Worm (Caenorhabditis elegans) whole organism, midembryonic: Measurements from ENCODE around the gene phy-3.

Experiments
- T22C8.4 ChIP-seq: fragments of 200-800 bp; sonication (Bioruptor generic); IDR thresholded peaks from 2 replicates; pipeline ENCODE4 v1.3.6; 2022; ENCODE audit warnings: missing genetic modification characterization, missing compliant biosample characterization
- cog-1 ChIP-seq: sonication (generic microtip); optimal IDR thresholded peaks from 2 replicates; lab custom pipeline; 2016; ENCODE audit warnings: missing genetic modification characterization, missing compliant biosample characterization
- flt-1 ChIP-seq: fragments of 200-800 bp; sonication (Bioruptor generic); IDR thresholded peaks from 2 replicates; pipeline ENCODE4 v1.3.6; 2022; ENCODE audit warnings: missing genetic modification characterization, missing compliant biosample characterization
- klf-2 ChIP-seq: fragments of 200-800 bp; sonication (Bioruptor generic); conservative IDR thresholded peaks from 2 replicates; pipeline ENCODE4 v1.3.6; 2022; ENCODE audit warnings: missing genetic modification reagents, missing genetic modification characterization, missing compliant biosample characterization
- med-1 ChIP-seq: sonication (generic microtip); optimal IDR thresholded peaks from 2 replicates; lab custom pipeline; 2017; ENCODE audit warnings: missing genetic modification characterization, mild to moderate bottlenecking, missing compliant biosample characterization, antibody characterized with exemption, missing genetic modification reagents; ENCODE audit not compliant: insufficient read depth
- ref-1 ChIP-seq: fragments of 200-800 bp; sonication (Bioruptor generic); conservative IDR thresholded peaks from 2 replicates; pipeline ENCODE4 v1.3.6; 2022; ENCODE audit warnings: missing genetic modification reagents, missing genetic modification characterization, missing compliant biosample characterization
- tab-1 ChIP-seq: fragments of 200-800 bp; sonication (Bioruptor generic); IDR thresholded peaks from 2 replicates; pipeline ENCODE4 v1.3.6; 2022; ENCODE audit warnings: missing genetic modification characterization, missing compliant biosample characterization
- ztf-23 ChIP-seq: fragments of 200-800 bp; sonication (Bioruptor generic); IDR thresholded peaks from 2 replicates; pipeline ENCODE4 v1.3.6; 2022; ENCODE audit warnings: missing genetic modification reagents, missing genetic modification characterization, missing compliant biosample characterization
- ztf-29 ChIP-seq: fragments of 200-800 bp; sonication (Bioruptor generic); IDR thresholded peaks from 2 replicates; pipeline ENCODE4 v1.3.6; 2022; ENCODE audit warnings: missing genetic modification reagents, missing genetic modification characterization, missing compliant biosample characterization

Gene phy-3

DNA sequence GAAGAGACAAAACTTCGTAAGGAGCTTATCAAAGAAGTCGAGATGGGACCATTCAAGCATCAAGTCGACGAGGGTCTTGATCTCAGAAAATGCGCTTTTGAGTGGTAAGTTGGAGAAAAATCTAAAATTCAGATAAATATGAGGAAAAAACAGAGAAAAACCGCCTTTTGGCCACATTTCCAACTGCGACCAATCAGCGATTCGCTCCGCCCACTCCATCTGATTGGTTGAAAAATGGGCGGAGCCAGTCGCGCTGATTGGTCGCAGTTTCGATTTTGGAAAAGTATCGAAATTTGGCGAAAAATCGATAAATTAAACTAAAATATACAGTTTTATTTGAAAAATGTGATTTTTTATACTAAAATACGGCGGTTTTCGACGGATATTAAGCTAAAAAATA, 21.1 kb upstream of the phy-3 start:
- TF ChIP-seq T22C8.4 (GFP tag; lab: Robert Waterston, UW) (no peak), ztf-29 (no peak), tab-1 (no peak), cog-1 (tag; lab: Kevin White, UChicago) (no peak)

DNA sequence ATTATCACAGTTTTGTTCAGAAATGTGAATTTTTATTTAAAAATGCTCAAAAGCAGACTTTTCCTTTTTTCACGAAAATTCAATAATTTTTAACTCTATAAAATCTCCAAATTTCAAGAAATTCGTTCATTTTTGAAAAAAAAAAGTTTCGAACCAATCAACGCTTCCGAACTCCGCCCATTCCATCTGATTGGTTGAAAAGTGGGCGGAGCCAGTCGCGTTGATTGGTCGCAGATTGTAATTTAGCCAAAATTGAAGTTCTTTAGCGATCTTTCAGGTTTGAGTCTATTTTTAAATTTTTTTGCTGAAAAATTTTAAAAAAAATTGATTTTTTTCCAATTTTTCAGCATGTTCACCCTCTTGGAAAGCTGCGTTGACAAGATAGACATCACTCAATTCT, 20.6 kb upstream of the phy-3 start:
- TF ChIP-seq tab-1 (no peak), T22C8.4 (GFP tag; lab: Robert Waterston, UW) (no peak), flt-1 (GFP tag; lab: Robert Waterston, UW) (no peak), ref-1 (GFP tag; lab: Robert Waterston, UW) (no peak), cog-1 (tag; lab: Kevin White, UChicago) (no peak)

DNA sequence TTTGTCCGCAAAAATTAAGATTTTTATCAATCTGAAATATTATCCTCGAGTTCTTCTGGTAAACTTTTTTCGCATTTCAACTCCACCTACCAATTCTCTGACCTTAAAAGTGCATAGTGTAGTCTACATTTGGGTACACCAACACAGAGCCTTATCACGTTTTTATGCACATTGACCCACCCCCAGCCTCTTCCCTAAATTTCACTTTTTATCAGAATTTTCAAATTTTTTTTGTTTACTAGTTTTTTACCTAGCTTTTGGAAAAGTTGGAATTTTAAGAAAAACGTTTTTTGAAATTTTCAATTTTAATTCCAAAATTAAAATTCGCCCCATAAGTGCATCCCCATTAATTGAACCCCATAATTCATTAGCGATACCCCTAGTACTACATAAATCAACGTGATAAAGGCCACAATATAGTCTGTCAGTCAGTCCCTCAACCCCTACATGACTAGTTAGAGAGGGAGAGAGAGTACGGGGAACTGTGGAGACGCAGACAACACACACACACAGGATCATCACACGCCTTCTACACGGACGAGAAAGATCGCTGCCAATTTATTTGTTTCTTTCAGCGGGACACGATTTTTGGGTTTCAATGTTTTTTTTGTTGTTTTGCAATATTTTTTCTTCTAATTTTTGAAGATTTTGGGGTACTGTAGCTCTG, 18.3 kb upstream of the phy-3 start:
- TF ChIP-seq ztf-23 (GFP tag; lab: Robert Waterston, UW) (no peak), cog-1 (tag; lab: Kevin White, UChicago) (no peak), ztf-29 (no peak), tab-1 (no peak), T22C8.4 (GFP tag; lab: Robert Waterston, UW) (no peak), flt-1 (GFP tag; lab: Robert Waterston, UW) (no peak), klf-2 (GFP tag; lab: Robert Waterston, UW) (no peak), ref-1 (GFP tag; lab: Robert Waterston, UW) (no peak), med-1 (no peak)

ce11 chrV:16815261-16815660, 17.7 kb upstream of the phy-3 start, which contains the start of gene T20B3.1:
T20B3.1 (plus strand) TSS chrV:16815561.
- TF ChIP-seq ref-1 (GFP tag; lab: Robert Waterston, UW) (no peak), cog-1 (tag; lab: Kevin White, UChicago) (no peak)

DNA sequence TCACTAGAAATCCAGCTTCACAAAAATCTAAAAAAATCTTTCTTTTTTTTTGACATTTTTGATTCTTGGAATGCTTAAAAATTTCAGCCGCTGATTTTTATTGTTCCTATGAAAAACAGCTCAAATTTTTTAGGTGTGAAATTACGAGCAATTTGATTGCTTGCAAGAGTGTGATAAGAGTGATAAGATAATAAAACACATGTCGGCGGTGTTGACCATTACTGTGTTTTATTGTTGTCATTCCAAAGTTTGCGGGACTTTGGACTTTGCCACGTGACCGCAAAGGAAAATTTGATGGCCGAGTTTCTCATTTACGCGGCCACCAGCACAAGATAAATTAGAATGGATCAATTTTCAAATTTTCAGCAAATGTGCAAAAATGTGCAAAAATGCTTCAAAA, 16.3 kb upstream of the phy-3 start:
- TF ChIP-seq cog-1 (tag; lab: Kevin White, UChicago) (no peak), tab-1 (no peak), flt-1 (GFP tag; lab: Robert Waterston, UW) (no peak)

- no peak for TF ChIP-seq med-1
- TF ChIP-seq flt-1 (GFP tag; lab: Robert Waterston, UW): no peak
- TF ChIP-seq tab-1: no peak
- TF ChIP-seq ztf-29: no peak
- TF ChIP-seq ztf-23 (GFP tag; lab: Robert Waterston, UW): no peak
- no peak for TF ChIP-seq klf-2 (GFP tag; lab: Robert Waterston, UW)
- no peak for TF ChIP-seq cog-1 (tag; lab: Kevin White, UChicago)
- no peak for TF ChIP-seq ref-1 (GFP tag; lab: Robert Waterston, UW)
- no peak for TF ChIP-seq T22C8.4 (GFP tag; lab: Robert Waterston, UW)
These were observed 11.7 kb upstream of the phy-3 start, which contains the start of gene T20B3.14 for ce11 chrV:16821270-16821737. T20B3.14 (minus strand) TSS chrV:16821320.

DNA sequence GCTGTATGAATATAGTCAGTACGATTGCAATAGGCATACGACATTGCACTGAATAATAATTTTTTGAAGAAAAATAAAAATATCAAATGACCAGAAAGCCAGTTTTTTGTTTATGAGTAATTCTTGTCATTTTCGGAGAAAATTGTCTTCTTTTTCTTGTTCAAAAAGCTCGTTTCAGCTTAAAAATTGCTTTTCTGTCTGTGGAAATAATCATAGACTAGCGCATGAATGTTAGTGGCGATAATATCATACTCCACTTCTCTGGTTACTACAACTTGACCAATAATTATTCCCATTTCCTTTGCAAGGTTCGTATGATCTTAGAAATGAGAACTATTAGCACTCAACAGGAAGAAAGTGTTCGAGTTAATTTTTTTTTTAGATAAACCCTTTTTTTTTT, 5.5 kb upstream of the phy-3 start, which contains the start of gene srh-216:
Gene srh-216, minus strand, starts transcription at position 101 of the 400 bp plus-strand sequence.
- TF ChIP-seq klf-2 (GFP tag; lab: Robert Waterston, UW): no peak
- TF ChIP-seq T22C8.4 (GFP tag; lab: Robert Waterston, UW): no peak
- TF ChIP-seq cog-1 (tag; lab: Kevin White, UChicago): no peak
- TF ChIP-seq ref-1 (GFP tag; lab: Robert Waterston, UW): no peak
- no peak for TF ChIP-seq ztf-29
- TF ChIP-seq tab-1: no peak
- no peak for TF ChIP-seq ztf-23 (GFP tag; lab: Robert Waterston, UW)
- no peak for TF ChIP-seq med-1
- TF ChIP-seq flt-1 (GFP tag; lab: Robert Waterston, UW): no peak

DNA sequence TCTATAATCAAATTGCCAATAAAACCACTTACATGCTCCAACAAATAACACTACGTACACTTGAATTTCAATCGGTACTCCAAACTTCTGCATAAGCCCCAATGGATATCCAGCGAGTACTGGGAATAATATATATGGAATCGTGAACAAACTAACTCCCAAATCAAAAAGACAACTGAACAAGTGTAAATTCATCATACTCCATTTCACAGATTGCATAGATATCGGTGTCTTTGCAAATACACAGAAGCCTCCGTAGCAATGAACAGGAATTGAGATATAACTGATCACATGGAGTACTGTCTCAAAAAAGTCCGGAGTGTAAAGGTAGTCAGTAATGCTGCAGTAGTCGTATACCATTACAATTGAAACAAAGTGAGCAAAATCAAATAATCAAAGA, 3.6 kb upstream of the phy-3 start, which contains the start of gene srh-214:
Gene srh-214, minus strand, starts transcription at position 360 of the 400 bp plus-strand sequence.
- TF ChIP-seq klf-2 (GFP tag; lab: Robert Waterston, UW) (no peak), ztf-23 (GFP tag; lab: Robert Waterston, UW) (no peak), flt-1 (GFP tag; lab: Robert Waterston, UW) (no peak), ref-1 (GFP tag; lab: Robert Waterston, UW) (no peak), med-1 (no peak), ztf-29 (no peak), cog-1 (tag; lab: Kevin White, UChicago) (no peak), T22C8.4 (GFP tag; lab: Robert Waterston, UW) (no peak), tab-1 (no peak)

ce11 chrV:16831310-16831709, 1.7 kb upstream of the phy-3 start:
- no peak for TF ChIP-seq med-1
- no peak for TF ChIP-seq klf-2 (GFP tag; lab: Robert Waterston, UW)
- TF ChIP-seq flt-1 (GFP tag; lab: Robert Waterston, UW): no peak
- no peak for TF ChIP-seq tab-1
- TF ChIP-seq T22C8.4 (GFP tag; lab: Robert Waterston, UW): no peak
- TF ChIP-seq ztf-23 (GFP tag; lab: Robert Waterston, UW): no peak
- no peak for TF ChIP-seq ref-1 (GFP tag; lab: Robert Waterston, UW)
- TF ChIP-seq ztf-29: no peak
- TF ChIP-seq cog-1 (tag; lab: Kevin White, UChicago): no peak

- TF ChIP-seq cog-1 (tag; lab: Kevin White, UChicago): no peak
- TF ChIP-seq ref-1 (GFP tag; lab: Robert Waterston, UW): no peak
- no peak for TF ChIP-seq ztf-29
- TF ChIP-seq flt-1 (GFP tag; lab: Robert Waterston, UW): no peak
- no peak for TF ChIP-seq T22C8.4 (GFP tag; lab: Robert Waterston, UW)
- TF ChIP-seq tab-1: no peak
- TF ChIP-seq med-1: no peak
- no peak for TF ChIP-seq klf-2 (GFP tag; lab: Robert Waterston, UW)
- no peak for TF ChIP-seq ztf-23 (GFP tag; lab: Robert Waterston, UW)
These were observed 1.0 kb upstream of the phy-3 start, which contains the start of gene srh-215 for ce11 chrV:16831921-16832320. srh-215 (minus strand) TSS chrV:16832021.
